Worm (Caenorhabditis elegans) whole organism, young adult: Measurements from ENCODE around the gene fkb-3.

Experiments
- F10E7.11 ChIP-seq: sonication (generic microtip); optimal IDR thresholded peaks from 2 replicates; lab custom pipeline; 2017; ENCODE audit warnings: mild to moderate bottlenecking, missing genetic modification characterization, moderate library complexity, missing compliant biosample characterization
- F23B12.7 ChIP-seq: sonication (generic microtip); optimal IDR thresholded peaks from 2 replicates; lab custom pipeline; 2017; ENCODE audit warnings: missing genetic modification characterization, mild to moderate bottlenecking, missing compliant biosample characterization, antibody characterized with exemption, moderate library complexity; ENCODE audit not compliant: insufficient read depth
- F49E8.2 ChIP-seq: sonication (generic microtip); optimal IDR thresholded peaks from 3 replicates; lab custom pipeline; 2017; ENCODE audit warnings: missing genetic modification characterization, mild to moderate bottlenecking, missing compliant biosample characterization, antibody characterized with exemption, moderate library complexity; ENCODE audit not compliant: insufficient read depth
- Y56A3A.18 ChIP-seq: fragments of 200-800 bp; sonication (Bioruptor generic); IDR thresholded peaks from 2 replicates; pipeline ENCODE4 v1.3.6; 2022; ENCODE audit warnings: missing genetic modification reagents, missing genetic modification characterization, missing compliant biosample characterization
- ZK185.1 ChIP-seq: sonication (generic microtip); optimal IDR thresholded peaks from 2 replicates; lab custom pipeline; 2016; ENCODE audit warnings: mild to moderate bottlenecking, missing genetic modification characterization, missing compliant biosample characterization; ENCODE audit not compliant: poor library complexity, severe bottlenecking
- athp-1 ChIP-seq: sonication (generic microtip); optimal IDR thresholded peaks from 2 replicates; lab custom pipeline; 2017; ENCODE audit warnings: mild to moderate bottlenecking, missing genetic modification characterization, missing compliant biosample characterization
- attf-3 ChIP-seq: fragments of 200-800 bp; sonication (Bioruptor generic); conservative IDR thresholded peaks from 2 replicates; pipeline ENCODE4 v1.3.6; 2022; ENCODE audit warnings: missing genetic modification reagents, missing genetic modification characterization, missing compliant biosample characterization
- attf-5 ChIP-seq: fragments of 200-800 bp; sonication (Bioruptor generic); optimal IDR thresholded peaks from 2 replicates; lab custom pipeline; 2018; ENCODE audit warnings: mild to moderate bottlenecking, missing genetic modification characterization, missing compliant biosample characterization
- attf-6 ChIP-seq: fragments of 200-800 bp; sonication (Bioruptor generic); IDR thresholded peaks from 2 replicates; pipeline ENCODE4 v1.3.6; 2022; ENCODE audit warnings: missing genetic modification reagents, missing genetic modification characterization, missing compliant biosample characterization
- cebp-1 ChIP-seq, 2 experiments: fragments of 200-800 bp in 1 of 2; sonication (Bioruptor generic) in 1 of 2; sonication (generic microtip) in 1 of 2; IDR thresholded peaks in 1 of 2; optimal IDR thresholded peaks in 1 of 2; 2 replicates each; pipeline versions ENCODE4 v1.3.6 to Lab custom; 2017 to 2022; ENCODE audit warnings: missing compliant biosample characterization in 2 of 2, missing genetic modification characterization in 2 of 2, mild to moderate bottlenecking in 1 of 2, missing genetic modification reagents in 1 of 2, moderate library complexity in 1 of 2
- ceh-27 ChIP-seq: fragments of 200-800 bp; sonication (Bioruptor generic); optimal IDR thresholded peaks from 2 replicates; lab custom pipeline; 2018; ENCODE audit warnings: mild to moderate bottlenecking, missing genetic modification characterization, moderate library complexity, missing compliant biosample characterization
- dox-1 ChIP-seq: fragments of 200-800 bp; sonication (Bioruptor generic); IDR thresholded peaks from 2 replicates; pipeline ENCODE4 v1.3.6; 2022; ENCODE audit warnings: missing genetic modification reagents, missing genetic modification characterization, missing compliant biosample characterization
- egl-44 ChIP-seq: fragments of 200-800 bp; sonication (Bioruptor generic); IDR thresholded peaks from 2 replicates; pipeline ENCODE4 v1.3.6; 2022; ENCODE audit warnings: missing genetic modification reagents, missing genetic modification characterization, missing compliant biosample characterization
- egrh-3 ChIP-seq: fragments of 200-800 bp; sonication (Bioruptor generic); IDR thresholded peaks from 2 replicates; pipeline ENCODE4 v1.3.6; 2022; ENCODE audit warnings: missing genetic modification reagents, missing genetic modification characterization, missing compliant biosample characterization
- ekl-4 ChIP-seq: fragments of 200-800 bp; sonication (Bioruptor generic); IDR thresholded peaks from 2 replicates; pipeline ENCODE4 v1.3.6; 2022; ENCODE audit warnings: missing genetic modification reagents, missing genetic modification characterization, missing compliant biosample characterization
- fkh-3 ChIP-seq: sonication (generic microtip); optimal IDR thresholded peaks from 2 replicates; lab custom pipeline; 2016; ENCODE audit warnings: mild to moderate bottlenecking, missing genetic modification characterization, missing compliant biosample characterization
- lin-35 ChIP-seq, 3 experiments: fragments of 150-350 bp in 2 of 3; sonication (generic microtip) in 1 of 3; optimal IDR thresholded peaks; 2 replicates each; lab custom pipeline; 2014 to 2018; ENCODE audit warnings: missing biosample characterization in 3 of 3, missing genetic modification characterization in 3 of 3, missing genetic modification reagents in 3 of 3
- lin-40 ChIP-seq: sonication (generic microtip); optimal IDR thresholded peaks from 2 replicates; lab custom pipeline; 2016; ENCODE audit warnings: missing genetic modification characterization, mild to moderate bottlenecking, missing compliant biosample characterization, missing genotype, missing genetic modification reagents
- lin-54 ChIP-seq: fragments of 200-800 bp; sonication (Bioruptor generic); optimal IDR thresholded peaks from 2 replicates; lab custom pipeline; 2018; ENCODE audit warnings: mild to moderate bottlenecking, missing genetic modification characterization, missing compliant biosample characterization
- lsl-1 ChIP-seq: fragments of 200-800 bp; sonication (Bioruptor generic); optimal IDR thresholded peaks from 2 replicates; lab custom pipeline; 2018; ENCODE audit warnings: mild to moderate bottlenecking, missing genetic modification characterization, moderate library complexity, missing compliant biosample characterization
- madf-6 ChIP-seq: fragments of 200-800 bp; sonication (Bioruptor generic); IDR thresholded peaks from 2 replicates; pipeline ENCODE4 v1.3.6; 2022; ENCODE audit warnings: missing genetic modification reagents, missing genetic modification characterization, missing compliant biosample characterization
- mcd-1 ChIP-seq: fragments of 200-800 bp; sonication (Bioruptor generic); IDR thresholded peaks from 2 replicates; pipeline ENCODE4 v1.3.6; 2022; ENCODE audit warnings: missing genetic modification reagents, missing genetic modification characterization, missing compliant biosample characterization
- nhr-80 ChIP-seq: sonication (generic microtip); optimal IDR thresholded peaks from 2 replicates; lab custom pipeline; 2016; ENCODE audit warnings: missing genetic modification characterization, missing compliant biosample characterization
- nhr-90 ChIP-seq: sonication (generic microtip); optimal IDR thresholded peaks from 2 replicates; lab custom pipeline; 2016; ENCODE audit warnings: missing genotype, mild to moderate bottlenecking, missing genetic modification characterization, missing compliant biosample characterization
- pbrm-1 ChIP-seq: fragments of 200-800 bp; sonication (Bioruptor generic); IDR thresholded peaks from 2 replicates; pipeline ENCODE4 v1.3.6; 2022; ENCODE audit warnings: missing genetic modification reagents, missing genetic modification characterization, missing compliant biosample characterization
- rcor-1 ChIP-seq: fragments of 200-800 bp; sonication (Bioruptor generic); IDR thresholded peaks from 2 replicates; pipeline ENCODE4 v1.3.6; 2022; ENCODE audit warnings: missing genetic modification reagents, missing genetic modification characterization, missing compliant biosample characterization
- rpc-1 ChIP-seq, 2 experiments: fragments of 150-350 bp in 1 of 2; sonication (generic microtip) in 1 of 2; optimal IDR thresholded peaks; 2 replicates each; lab custom pipeline; 2014 to 2018; ENCODE audit warnings: missing biosample characterization in 1 of 2, missing genetic modification characterization in 1 of 2, missing genetic modification reagents in 1 of 2, missing genotype in 1 of 2
- snpc-1.1 ChIP-seq: sonication (generic microtip); optimal IDR thresholded peaks from 2 replicates; lab custom pipeline; 2017; ENCODE audit warnings: missing genetic modification characterization, mild to moderate bottlenecking, missing compliant biosample characterization, antibody characterized with exemption, moderate library complexity, missing genotype, missing genetic modification reagents; ENCODE audit not compliant: insufficient read depth
- snpc-1.3 ChIP-seq: sonication (generic microtip); optimal IDR thresholded peaks from 2 replicates; lab custom pipeline; 2017; ENCODE audit warnings: missing genetic modification characterization, mild to moderate bottlenecking, missing compliant biosample characterization, antibody characterized with exemption, moderate library complexity, missing genotype, missing genetic modification reagents; ENCODE audit not compliant: insufficient read depth
- snpc-3.4 ChIP-seq: sonication (generic microtip); optimal IDR thresholded peaks from 2 replicates; lab custom pipeline; 2017; ENCODE audit warnings: missing genetic modification characterization, mild to moderate bottlenecking, missing compliant biosample characterization, antibody characterized with exemption, moderate library complexity, missing genotype, missing genetic modification reagents
- snpc-4 ChIP-seq, 5 experiments: fragments of 150-350 bp in 1 of 5; sonication (generic microtip) in 4 of 5; optimal IDR thresholded peaks; 2 replicates each; lab custom pipeline; 2014 to 2018; ENCODE audit warnings: missing genetic modification characterization in 5 of 5, missing biosample characterization in 3 of 5, antibody characterized with exemption in 2 of 5, mild to moderate bottlenecking in 2 of 5, missing compliant biosample characterization in 2 of 5, missing genotype in 2 of 5, moderate library complexity in 2 of 5, missing genetic modification reagents in 1 of 5
- tbp1 ChIP-seq: fragments of 200-800 bp; sonication (Bioruptor generic); optimal IDR thresholded peaks from 2 replicates; lab custom pipeline; 2018; ENCODE audit warnings: mild to moderate bottlenecking, missing genetic modification characterization, missing compliant biosample characterization
- tbx-9 ChIP-seq: sonication (generic microtip); optimal IDR thresholded peaks from 2 replicates; lab custom pipeline; 2016; ENCODE audit warnings: borderline replicate concordance, missing genetic modification characterization, inconsistent platforms, missing compliant biosample characterization
- tlf-1 ChIP-seq: fragments of 200-800 bp; sonication (Bioruptor generic); optimal IDR thresholded peaks from 2 replicates; lab custom pipeline; 2018; ENCODE audit warnings: mild to moderate bottlenecking, missing genetic modification characterization, missing compliant biosample characterization
- zfh-2 ChIP-seq: fragments of 200-800 bp; sonication (Bioruptor generic); conservative IDR thresholded peaks from 2 replicates; pipeline ENCODE4 v1.3.6; 2022; ENCODE audit warnings: missing genetic modification reagents, missing genetic modification characterization, missing compliant biosample characterization
- ztf-22 ChIP-seq: fragments of 200-800 bp; sonication (Bioruptor generic); optimal IDR thresholded peaks from 2 replicates; lab custom pipeline; 2018; ENCODE audit warnings: mild to moderate bottlenecking, missing genetic modification characterization, moderate library complexity, missing compliant biosample characterization
- ztf-25 ChIP-seq: fragments of 200-800 bp; sonication (Bioruptor generic); IDR thresholded peaks from 2 replicates; pipeline ENCODE4 v1.3.6; 2022; ENCODE audit warnings: missing genetic modification reagents, missing genetic modification characterization, missing compliant biosample characterization

The fkb-3 gene

DNA sequence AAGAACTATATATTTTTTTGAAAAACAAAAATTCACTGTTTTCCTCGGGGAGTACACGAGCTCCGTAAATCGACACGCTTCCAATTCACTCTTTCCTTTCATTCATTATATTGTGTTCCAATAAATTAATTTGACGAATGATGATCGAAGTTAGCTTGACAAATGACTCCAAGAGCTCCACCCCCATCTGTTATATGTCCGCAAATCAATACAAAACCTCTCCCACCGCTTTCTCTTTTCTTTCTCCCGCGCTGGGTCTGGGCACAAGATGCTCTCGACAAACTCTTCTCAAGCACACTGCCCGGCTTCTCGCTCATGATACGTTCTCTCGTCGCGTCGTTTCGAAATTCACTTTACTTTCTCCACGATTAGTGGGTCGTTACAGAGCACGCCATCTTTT lies 1.1 kb upstream of the fkb-3 start, which contains the start of gene C13F10.1:
Gene C13F10.1, plus strand, starts transcription at position 138 of the 400 bp plus-strand sequence.
- TF ChIP-seq nhr-80 (tag; lab: Kevin White, UChicago) (no peak), cebp-1 (GFP tag; IDR thresholded peaks at IDR 0.05; lab: Robert Waterston, UW) (no peak), cebp-1 (tag; optimal IDR thresholded peaks at IDR 0.05; lab: Kevin White, UChicago) (peak; percentile 39), rcor-1 (GFP tag; lab: Robert Waterston, UW) (0 out of 2 replicates have a peak, but pooled peaks have one; percentile 17), nhr-90 (tag; lab: Kevin White, UChicago) (no peak), zfh-2 (GFP tag; lab: Robert Waterston, UW) (0 out of 2 replicates have a peak, but pooled peaks have one; percentile 15), madf-6 (GFP tag; lab: Robert Waterston, UW) (no peak)

DNA sequence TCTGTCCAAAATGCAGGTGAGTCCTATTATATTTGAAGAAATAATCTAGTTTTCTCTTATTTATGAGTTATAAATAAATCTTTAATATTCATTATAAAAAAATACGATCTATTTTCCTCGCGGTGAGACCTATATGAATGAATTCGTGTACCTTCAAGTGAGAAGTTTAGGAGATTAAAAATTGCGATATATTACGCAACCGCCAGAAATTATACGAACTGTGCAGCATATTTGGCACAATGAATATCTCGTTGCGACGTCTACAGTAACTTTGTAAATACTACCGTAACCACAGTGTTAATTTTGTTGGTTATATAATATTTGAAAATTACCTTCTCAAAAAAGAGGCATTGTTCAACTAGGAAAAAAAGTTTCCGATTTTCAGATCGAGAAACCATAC lies 670 bp upstream of the fkb-3 start:
- TF ChIP-seq Y56A3A.18 (GFP tag; lab: Robert Waterston, UW): no peak
- no peak for TF ChIP-seq lin-40 (tag; lab: Kevin White, UChicago)
- TF ChIP-seq egl-44 (GFP tag; lab: Robert Waterston, UW): no peak

DNA sequence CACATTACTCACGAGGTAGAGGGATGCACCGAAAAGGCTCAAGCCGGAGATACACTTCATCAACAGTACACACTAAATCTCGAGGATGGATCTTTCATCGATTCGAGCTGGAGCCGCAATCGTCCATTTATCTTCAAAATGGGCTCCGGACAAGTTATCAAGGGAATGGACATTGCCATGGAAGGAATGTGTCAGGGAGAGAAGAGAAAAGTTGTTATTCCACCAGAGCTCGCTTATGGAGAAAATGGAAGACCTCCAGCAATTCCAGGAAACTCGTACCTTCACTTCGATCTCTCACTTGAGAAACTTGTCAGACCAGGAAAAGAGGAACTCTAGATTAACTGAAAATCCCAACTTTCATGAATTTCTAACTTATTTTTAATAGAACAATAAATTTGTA lies 871 bp downstream of the fkb-3 start:
- TF ChIP-seq snpc-3.4 (tag; lab: Kevin White, UChicago) (no peak), tlf-1 (GFP tag; lab: Kevin White, UChicago) (no peak), lsl-1 (no peak), F10E7.11 (tag; lab: Kevin White, UChicago) (no peak), lin-54 (GFP tag; lab: Kevin White, UChicago) (no peak), dox-1 (no peak), ztf-25 (GFP tag; lab: Robert Waterston, UW) (no peak), attf-6 (GFP tag; lab: Robert Waterston, UW) (0 out of 2 replicates have a peak, but pooled peaks have one; percentile 23), ZK185.1 (tag; lab: Kevin White, UChicago) (peak; percentile 18), tbx-9 (tag; lab: Kevin White, UChicago) (no peak), Y56A3A.18 (GFP tag; lab: Robert Waterston, UW) (0 out of 2 replicates have a peak, but pooled peaks have one; percentile 41)
- TF ChIP-seq, all 124 proteins: peak for 3

DNA sequence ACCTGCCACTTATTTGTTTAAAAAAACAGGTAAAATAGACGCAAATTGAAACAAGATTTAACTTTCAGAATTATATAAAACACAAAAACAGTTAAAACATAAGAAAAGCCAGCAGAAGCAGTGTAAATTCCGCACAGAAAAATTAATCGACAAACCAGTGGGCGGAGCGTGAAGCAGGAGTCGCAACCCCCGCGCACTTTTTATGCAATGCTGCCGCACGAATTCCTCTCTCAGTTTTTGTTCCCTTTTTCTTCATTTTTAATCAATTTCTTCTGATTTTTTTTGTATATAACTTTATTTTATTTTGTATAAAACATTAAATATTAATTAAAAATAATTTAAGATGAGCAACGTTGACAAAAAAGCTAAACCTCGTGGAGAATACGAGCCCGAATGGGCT lies 5.8 kb downstream of the fkb-3 start, which contains the start of the genes gei-6 and krr-1:
Gene gei-6, minus strand, starts transcription at position 2 of the 400 bp plus-strand sequence.
Gene krr-1, plus strand, starts transcription at position 344 of the 400 bp plus-strand sequence.
- TF ChIP-seq attf-3 (GFP tag; lab: Robert Waterston, UW) (0 out of 2 replicates have a peak, but pooled peaks have one; percentile 37), ztf-22 (GFP tag; lab: Kevin White, UChicago) (no peak), snpc-3.4 (tag; lab: Kevin White, UChicago) (peak; percentile 62), madf-6 (GFP tag; lab: Robert Waterston, UW) (peak; percentile 55; the same call in 1 of the 2 replicates), F10E7.11 (tag; lab: Kevin White, UChicago) (no peak), F49E8.2 (peak; percentile 8), lin-35 (GFP tag; optimal IDR thresholded peaks at IDR 0.05; lab: Kevin White, UChicago) (peak in 1 of 3 experiments; percentile 53), ekl-4 (0 out of 2 replicates have a peak, but pooled peaks have one; percentile 36), ceh-27 (peak; percentile 9), attf-5 (peak; percentile 60), athp-1 (tag; lab: Kevin White, UChicago) (no peak), rpc-1 (optimal IDR thresholded peaks at IDR 0.05; lab: Kevin White, UChicago) (peak; percentile 34), rpc-1 (tag; optimal IDR thresholded peaks at IDR 0.05; lab: Kevin White, UChicago) (no peak), egrh-3 (GFP tag; lab: Robert Waterston, UW) (0 out of 2 replicates have a peak, but pooled peaks have one; percentile 34), snpc-4 (GFP tag; optimal IDR thresholded peaks at IDR 0.05; lab: Kevin White, UChicago) (peak; percentile 9), snpc-4 (tag; optimal IDR thresholded peaks at IDR 0.05; lab: Kevin White, UChicago) (peak in 2 of 4 experiments; percentile 2 to 17), snpc-1.1 (tag; lab: Kevin White, UChicago) (peak; percentile 50), snpc-1.3 (tag; lab: Kevin White, UChicago) (peak; percentile 55), mcd-1 (peak; percentile 65), tbp1 (GFP tag; lab: Kevin White, UChicago) (peak; percentile 25), F23B12.7 (tag; lab: Kevin White, UChicago) (peak; percentile 73), fkh-3 (tag; lab: Kevin White, UChicago) (no peak), pbrm-1 (GFP tag; lab: Robert Waterston, UW) (peak; percentile 15; the same call in 1 of the 2 replicates), attf-6 (GFP tag; lab: Robert Waterston, UW) (no peak), lin-54 (GFP tag; lab: Kevin White, UChicago) (peak; percentile 14), zfh-2 (GFP tag; lab: Robert Waterston, UW) (peak; percentile 42; the same call in 1 of the 2 replicates), ZK185.1 (tag; lab: Kevin White, UChicago) (peak; percentile 52)
